Worm (Caenorhabditis elegans) whole organism, L1 larva: Measurements from ENCODE around the gene E01G4.6.

Experiments used
- C34B4.2 ChIP-seq: sonication (generic microtip); optimal IDR thresholded peaks from 2 replicates; lab custom pipeline; 2017; ENCODE audit warnings: mild to moderate bottlenecking, missing genetic modification characterization, missing compliant biosample characterization
- F16B12.6 ChIP-seq: fragments of 150-350 bp; optimal IDR thresholded peaks from 2 replicates; lab custom pipeline; 2014; ENCODE audit warnings: missing biosample characterization, missing genetic modification characterization
- alr-1 ChIP-seq: fragments of 200-800 bp; sonication (Bioruptor generic); optimal IDR thresholded peaks from 2 replicates; lab custom pipeline; 2018; ENCODE audit warnings: borderline replicate concordance, mild to moderate bottlenecking, missing genetic modification characterization, missing compliant biosample characterization
- ceh-8 ChIP-seq: fragments of 200-800 bp; sonication (Bioruptor generic); optimal IDR thresholded peaks from 2 replicates; lab custom pipeline; 2018; ENCODE audit warnings: mild to moderate bottlenecking, missing genetic modification characterization, moderate library complexity, missing compliant biosample characterization
- ceh-82 ChIP-seq, 3 experiments: fragments of 150-350 bp in 1 of 3; sonication (generic microtip) in 2 of 3; optimal IDR thresholded peaks; 2 replicates each; lab custom pipeline; 2014 to 2017; ENCODE audit warnings: missing biosample characterization in 3 of 3, missing genetic modification characterization in 3 of 3
- dsc-1 ChIP-seq: sonication (generic microtip); optimal IDR thresholded peaks from 2 replicates; lab custom pipeline; 2016; ENCODE audit warnings: mild to moderate bottlenecking, missing genetic modification characterization, missing compliant biosample characterization
- efl-1 ChIP-seq, 4 experiments: fragments of 150-350 bp; optimal IDR thresholded peaks in 3 of 4; peaks in 1 of 4; 1 replicate in 1 of 4; 2 replicates in 3 of 4; lab custom pipeline; 2014; ENCODE audit warnings: missing biosample characterization in 2 of 4, missing genetic modification characterization in 2 of 4, missing genetic modification reagents in 2 of 4
- elt-2 ChIP-seq: sonication (generic microtip); optimal IDR thresholded peaks from 2 replicates; lab custom pipeline; 2016; ENCODE audit warnings: missing genetic modification characterization, mild to moderate bottlenecking, inconsistent platforms, missing compliant biosample characterization, missing genetic modification reagents
- elt-3 ChIP-seq, 6 experiments: fragments of 150-350 bp in 1 of 6; sonication (generic microtip); optimal IDR thresholded peaks; 2 replicates each; lab custom pipeline; 2017 to 2018; ENCODE audit warnings: missing biosample characterization in 6 of 6, missing genetic modification characterization in 6 of 6, inconsistent platforms in 1 of 6
- fkh-10 ChIP-seq: sonication (generic microtip); optimal IDR thresholded peaks from 2 replicates; lab custom pipeline; 2017; ENCODE audit warnings: missing biosample characterization, missing genetic modification reagents, missing genetic modification characterization
- fkh-8 ChIP-seq: sonication (generic microtip); optimal IDR thresholded peaks from 2 replicates; lab custom pipeline; 2016; ENCODE audit warnings: mild to moderate bottlenecking, missing genetic modification characterization, missing compliant biosample characterization
- hlh-4 ChIP-seq: sonication (generic microtip); optimal IDR thresholded peaks from 2 replicates; lab custom pipeline; 2016; ENCODE audit warnings: mild to moderate bottlenecking, missing genetic modification characterization, missing compliant biosample characterization
- isw-1 ChIP-seq: fragments of 200-800 bp; sonication (Bioruptor generic); IDR thresholded peaks from 2 replicates; pipeline ENCODE4 v1.3.6; 2022; ENCODE audit warnings: missing genetic modification characterization, missing compliant biosample characterization
- lin-13 ChIP-seq: fragments of 150-350 bp; optimal IDR thresholded peaks from 2 replicates; lab custom pipeline; 2014; ENCODE audit warnings: missing biosample characterization, missing genetic modification reagents, missing genetic modification characterization
- lin-14 ChIP-seq: fragments of 200-800 bp; sonication (Bioruptor generic); optimal IDR thresholded peaks from 2 replicates; lab custom pipeline; 2018; ENCODE audit warnings: mild to moderate bottlenecking, missing genetic modification characterization, moderate library complexity, missing compliant biosample characterization
- lin-15B ChIP-seq: fragments of 150-350 bp; sonication (generic microtip); optimal IDR thresholded peaks from 3 replicates; lab custom pipeline; 2014; ENCODE audit warnings: missing biosample characterization, missing genetic modification characterization
- lin-39 ChIP-seq: fragments of 150-350 bp; optimal IDR thresholded peaks from 2 replicates; lab custom pipeline; 2014; ENCODE audit warnings: missing biosample characterization, missing genetic modification reagents, missing genetic modification characterization
- lir-3 ChIP-seq: sonication (generic microtip); optimal IDR thresholded peaks from 2 replicates; lab custom pipeline; 2016; ENCODE audit warnings: mild to moderate bottlenecking, missing genetic modification characterization, moderate library complexity, missing compliant biosample characterization; ENCODE audit not compliant: poor library complexity
- lsy-2 ChIP-seq, 2 experiments: fragments of 150-350 bp; optimal IDR thresholded peaks; 2 replicates each; lab custom pipeline; 2014; ENCODE audit warnings: missing biosample characterization in 2 of 2, missing genetic modification characterization in 2 of 2
- mab-9 ChIP-seq: fragments of 200-800 bp; sonication (Bioruptor generic); IDR thresholded peaks from 2 replicates; pipeline ENCODE4 v1.3.6; 2022; ENCODE audit warnings: missing genetic modification reagents, missing genetic modification characterization, missing compliant biosample characterization
- mef-2 ChIP-seq: fragments of 150-350 bp; optimal IDR thresholded peaks from 2 replicates; lab custom pipeline; 2014; ENCODE audit warnings: missing biosample characterization, missing genetic modification characterization
- nhr-11 ChIP-seq: fragments of 150-350 bp; optimal IDR thresholded peaks from 2 replicates; lab custom pipeline; 2014; ENCODE audit warnings: missing biosample characterization, missing genetic modification characterization
- nhr-20 ChIP-seq: sonication (generic microtip); optimal IDR thresholded peaks from 2 replicates; lab custom pipeline; 2016; ENCODE audit warnings: mild to moderate bottlenecking, missing genetic modification characterization, missing compliant biosample characterization
- pax-3 ChIP-seq: fragments of 200-800 bp; sonication (Bioruptor generic); optimal IDR thresholded peaks from 2 replicates; lab custom pipeline; 2018; ENCODE audit warnings: mild to moderate bottlenecking, missing genetic modification characterization, moderate library complexity, missing compliant biosample characterization
- pqm-1 ChIP-seq: sonication (generic microtip); optimal IDR thresholded peaks from 3 replicates; lab custom pipeline; 2017; ENCODE audit warnings: missing biosample characterization, missing genetic modification characterization
- rnt-1 ChIP-seq: sonication (generic microtip); optimal IDR thresholded peaks from 2 replicates; lab custom pipeline; 2016; ENCODE audit warnings: mild to moderate bottlenecking, missing genetic modification characterization, moderate library complexity, missing compliant biosample characterization
- sptf-1 ChIP-seq: fragments of 150-350 bp; optimal IDR thresholded peaks from 2 replicates; lab custom pipeline; 2014; ENCODE audit warnings: missing biosample characterization, missing genetic modification characterization
- sup-37 ChIP-seq: fragments of 200-800 bp; sonication (Bioruptor generic); optimal IDR thresholded peaks from 2 replicates; lab custom pipeline; 2018; ENCODE audit warnings: mild to moderate bottlenecking, missing genetic modification characterization, missing compliant biosample characterization
- tbx-2 ChIP-seq: sonication (generic microtip); optimal IDR thresholded peaks from 2 replicates; lab custom pipeline; 2016; ENCODE audit warnings: missing genetic modification characterization, missing compliant biosample characterization
- unc-62 ChIP-seq: fragments of 150-350 bp; optimal IDR thresholded peaks from 2 replicates; lab custom pipeline; 2014; ENCODE audit warnings: missing biosample characterization, missing genetic modification reagents, missing genetic modification characterization
- unc-86 ChIP-seq: sonication (generic microtip); optimal IDR thresholded peaks from 2 replicates; lab custom pipeline; 2016; ENCODE audit warnings: missing genetic modification characterization, missing compliant biosample characterization
- zag-1 ChIP-seq: fragments of 150-350 bp; optimal IDR thresholded peaks from 2 replicates; lab custom pipeline; 2014; ENCODE audit warnings: missing biosample characterization, missing genetic modification characterization
- zip-4 ChIP-seq: fragments of 200-800 bp; sonication (Bioruptor generic); optimal IDR thresholded peaks from 2 replicates; lab custom pipeline; 2018; ENCODE audit warnings: mild to moderate bottlenecking, missing genetic modification characterization, moderate library complexity, missing compliant biosample characterization

The E01G4.6 gene

ce11 chrII:13501575-13501974 is 19.4 kb downstream of the E01G4.6 start, which contains the start of gene F45H10.5:
TSS of gene F45H10.5 (plus strand) at chrII:13501875.
- TF ChIP-seq tbx-2 (tag; lab: Kevin White, UChicago) (no peak), fkh-10 (GFP tag; lab: Kevin White, UChicago) (no peak), pqm-1 (tag; lab: Kevin White, UChicago) (no peak), sup-37 (no peak)

ce11 chrII:13503653-13504052 is 21.4 kb downstream of the E01G4.6 start, which contains the start of gene F54F11.1:
TSS of gene F54F11.1 (plus strand) at chrII:13503953.
- no peak for TF ChIP-seq sptf-1
- TF ChIP-seq unc-86 (tag; lab: Kevin White, UChicago), result peak; percentile 39
- TF ChIP-seq, all 84 proteins: peak for 1

- no peak for TF ChIP-seq alr-1 (tag; lab: Kevin White, UChicago)
- TF ChIP-seq elt-3 (tag; optimal IDR thresholded peaks at IDR 0.05; lab: Kevin White, UChicago), result no peak
- TF ChIP-seq lir-3 (tag; lab: Kevin White, UChicago), result no peak
- no peak for TF ChIP-seq fkh-8
- TF ChIP-seq rnt-1, result no peak
- TF ChIP-seq, all 84 proteins: peak for 0
Observed at ce11 chrII:13505386-13505785, 23.2 kb downstream of the E01G4.6 start.

- TF ChIP-seq elt-2 (peak; percentile 25), ceh-82 (tag; optimal IDR thresholded peaks at IDR 0.05; lab: Kevin White, UChicago) (no peak), F16B12.6 (tag; lab: Kevin White, UChicago) (no peak), lin-39 (tag; lab: Kevin White, UChicago) (no peak), hlh-4 (tag; lab: Kevin White, UChicago) (no peak), mef-2 (tag; lab: Kevin White, UChicago) (no peak), C34B4.2 (no peak), tbx-2 (tag; lab: Kevin White, UChicago) (no peak), nhr-20 (tag; lab: Kevin White, UChicago) (no peak), lin-13 (no peak), ceh-8 (GFP tag; lab: Kevin White, UChicago) (no peak), efl-1 (optimal IDR thresholded peaks at IDR 0.05; lab: Kevin White, UChicago) (no peak), efl-1 (GFP tag; optimal IDR thresholded peaks at IDR 0.05 in 1 of 2; lab: Kevin White, UChicago) (peak in 1 of 2 experiments; percentile 41), lin-14 (no peak), rnt-1 (no peak), pax-3 (tag; lab: Kevin White, UChicago) (no peak)
Observed at ce11 chrII:13505977-13506568, 23.9 kb downstream of the E01G4.6 start.

- no peak for TF ChIP-seq lsy-2 (tag; optimal IDR thresholded peaks at IDR 0.05; lab: Kevin White, UChicago)
- no peak for TF ChIP-seq efl-1 (optimal IDR thresholded peaks at IDR 0.05; lab: Kevin White, UChicago)
- no peak for TF ChIP-seq efl-1 (GFP tag; optimal IDR thresholded peaks at IDR 0.05 in 1 of 2; lab: Kevin White, UChicago)
- peak; percentile 64 for TF ChIP-seq elt-2
- no peak for TF ChIP-seq unc-86 (tag; lab: Kevin White, UChicago)
- no peak for TF ChIP-seq lin-15B
- no peak for TF ChIP-seq hlh-4 (tag; lab: Kevin White, UChicago)
- TF ChIP-seq unc-62 (GFP tag; lab: Kevin White, UChicago), result no peak
- no peak for TF ChIP-seq isw-1
- no peak for TF ChIP-seq zip-4 (GFP tag; lab: Kevin White, UChicago)
Observed at ce11 chrII:13507535-13507934, 25.3 kb downstream of the E01G4.6 start, which contains the start of gene nep-17. TSS of gene nep-17 (plus strand) at chrII:13507819.

- TF ChIP-seq zag-1 (tag; lab: Kevin White, UChicago), result no peak
- peak; percentile 25 for TF ChIP-seq elt-2
- TF ChIP-seq mab-9, result no peak
- TF ChIP-seq nhr-11 (tag; lab: Kevin White, UChicago), result no peak
- no peak for TF ChIP-seq dsc-1 (tag; lab: Kevin White, UChicago)
Observed at ce11 chrII:13508607-13509006, 26.4 kb downstream of the E01G4.6 start.
